Fruit fly (Drosophila melanogaster) whole organism, embryonic: ENCODE measurements around the gene Txl.

Source experiments
- CG11723 ChIP-seq: fragments of 200-800 bp; sonication (Bioruptor generic); optimal IDR thresholded peaks from 2 replicates; lab custom pipeline; 2017; ENCODE audit warnings: missing biosample characterization, mild to moderate bottlenecking, missing genetic modification characterization
- CG12104 ChIP-seq: fragments of 200-800 bp; sonication (Bioruptor generic); optimal IDR thresholded peaks from 3 replicates; lab custom pipeline; 2016; ENCODE audit warnings: missing biosample characterization, missing genetic modification characterization
- CG12744 ChIP-seq: fragments of 200-800 bp; sonication (Bioruptor generic); optimal IDR thresholded peaks from 2 replicates; lab custom pipeline; 2016; ENCODE audit warnings: missing biosample characterization, missing genetic modification characterization
- CG13123 ChIP-seq: fragments of 200-800 bp; sonication (Bioruptor generic); optimal IDR thresholded peaks from 2 replicates; lab custom pipeline; 2016; ENCODE audit warnings: missing biosample characterization, missing genetic modification characterization
- CG13775 ChIP-seq: fragments of 200-800 bp; sonication (Bioruptor generic); optimal IDR thresholded peaks from 3 replicates; lab custom pipeline; 2017; ENCODE audit warnings: missing biosample characterization, mild to moderate bottlenecking, missing genetic modification characterization
- CG1602 ChIP-seq: fragments of 200-800 bp; sonication (Bioruptor generic); optimal IDR thresholded peaks from 3 replicates; lab custom pipeline; 2016; ENCODE audit warnings: missing biosample characterization, missing genetic modification characterization
- CG16813 ChIP-seq: fragments of 200-800 bp; sonication (Bioruptor generic); IDR thresholded peaks from 3 replicates; pipeline ENCODE4 v1.3.6; 2022; ENCODE audit warnings: missing biosample characterization, missing genetic modification characterization; ENCODE audit not compliant: partially characterized antibody
- CG17361 ChIP-seq: fragments of 200-800 bp; sonication (Bioruptor generic); IDR thresholded peaks from 3 replicates; pipeline ENCODE4 v1.3.6; 2022; ENCODE audit warnings: missing biosample characterization, missing genetic modification characterization
- CG17568 ChIP-seq: fragments of 200-800 bp; sonication (Bioruptor generic); optimal IDR thresholded peaks from 2 replicates; lab custom pipeline; 2018; ENCODE audit warnings: missing biosample characterization, mild to moderate bottlenecking, missing genetic modification characterization, moderate library complexity
- CG2712 ChIP-seq: fragments of 200-800 bp; optimal IDR thresholded peaks from 3 replicates; lab custom pipeline; 2019; ENCODE audit warnings: missing biosample characterization, mild to moderate bottlenecking, missing genetic modification characterization, moderate library complexity
- CG32767 ChIP-seq: fragments of 200-800 bp; sonication (Bioruptor generic); IDR thresholded peaks from 2 replicates; pipeline ENCODE4 v1.3.6; 2022; ENCODE audit warnings: missing biosample characterization, missing genetic modification characterization
- CG3838 ChIP-seq: fragments of 200-800 bp; sonication (Bioruptor generic); optimal IDR thresholded peaks from 3 replicates; lab custom pipeline; 2016; ENCODE audit warnings: missing biosample characterization, missing genetic modification characterization
- CG4360 ChIP-seq: fragments of 200-800 bp; sonication (Bioruptor generic); IDR thresholded peaks from 2 replicates; pipeline ENCODE4 v1.3.6; 2022; ENCODE audit warnings: missing biosample characterization, missing genetic modification characterization
- CG4404 ChIP-seq: fragments of 200-800 bp; sonication (Bioruptor generic); IDR thresholded peaks from 2 replicates; pipeline ENCODE4 v1.3.6; 2022; ENCODE audit warnings: missing biosample characterization, missing genetic modification characterization
- CG4424 ChIP-seq: fragments of 200-800 bp; sonication (Bioruptor generic); optimal IDR thresholded peaks from 3 replicates; lab custom pipeline; 2016; ENCODE audit warnings: missing biosample characterization, missing genetic modification characterization
- CG5180 ChIP-seq: fragments of 200-800 bp; sonication (Bioruptor generic); optimal IDR thresholded peaks from 3 replicates; lab custom pipeline; 2017; ENCODE audit warnings: missing biosample characterization, missing genetic modification characterization, mild to moderate bottlenecking, moderate library complexity, missing genetic modification reagents
- CG8089 ChIP-seq: fragments of 200-800 bp; sonication (Bioruptor generic); optimal IDR thresholded peaks from 3 replicates; lab custom pipeline; 2016; ENCODE audit warnings: missing biosample characterization, missing genetic modification characterization
- CG8290 ChIP-seq, 3 experiments: fragments of 200-800 bp; sonication (Bioruptor generic); optimal IDR thresholded peaks; 2 replicates each; lab custom pipeline; 2016 to 2019; ENCODE audit warnings: missing biosample characterization in 3 of 3, missing genetic modification characterization in 3 of 3, mild to moderate bottlenecking in 2 of 3, moderate library complexity in 1 of 3
- Dek ChIP-seq: fragments of 200-800 bp; sonication (Bioruptor generic); optimal IDR thresholded peaks from 3 replicates; lab custom pipeline; 2019; ENCODE audit warnings: missing biosample characterization, mild to moderate bottlenecking, missing genetic modification characterization, moderate library complexity
- Dref ChIP-seq: fragments of 200-800 bp; sonication (Bioruptor generic); IDR thresholded peaks from 2 replicates; pipeline ENCODE4 v1.3.6; 2022; ENCODE audit warnings: missing biosample characterization, missing genetic modification characterization
- HLHmδ ChIP-seq: fragments of 200-800 bp; sonication (Bioruptor generic); optimal IDR thresholded peaks from 2 replicates; lab custom pipeline; 2018; ENCODE audit warnings: missing biosample characterization, mild to moderate bottlenecking, missing genetic modification characterization, moderate library complexity
- Hand ChIP-seq: fragments of 200-800 bp; sonication (Bioruptor generic); optimal IDR thresholded peaks from 2 replicates; lab custom pipeline; 2017; ENCODE audit warnings: mild to moderate bottlenecking, missing biosample characterization, missing genetic modification reagents, missing genetic modification characterization
- Hr3 ChIP-seq: fragments of 200-800 bp; sonication (Bioruptor generic); optimal IDR thresholded peaks from 3 replicates; lab custom pipeline; 2016; ENCODE audit warnings: missing biosample characterization, missing genetic modification characterization
- Hr51 ChIP-seq, 2 experiments: fragments of 200-800 bp; sonication (Bioruptor generic); optimal IDR thresholded peaks; 2 replicates in 1 of 2; 3 replicates in 1 of 2; lab custom pipeline; 2016 to 2018; ENCODE audit warnings: missing biosample characterization in 2 of 2, missing genetic modification characterization in 2 of 2, mild to moderate bottlenecking in 1 of 2, moderate library complexity in 1 of 2
- Kr ChIP-seq: fragments of 200-800 bp; sonication (Bioruptor generic); optimal IDR thresholded peaks from 2 replicates; lab custom pipeline; 2017; ENCODE audit warnings: missing biosample characterization, mild to moderate bottlenecking, missing genetic modification characterization
- Lpt ChIP-seq: fragments of >200 bp; optimal IDR thresholded peaks from 2 replicates; lab custom pipeline; 2018; ENCODE audit warnings: missing biosample characterization, missing genetic modification characterization
- Max ChIP-seq: fragments of 200-800 bp; sonication (Bioruptor generic); optimal IDR thresholded peaks from 2 replicates; lab custom pipeline; 2016; ENCODE audit warnings: missing biosample characterization, mild to moderate bottlenecking, missing genetic modification characterization
- NK7.1 ChIP-seq: fragments of 200-800 bp; sonication (Bioruptor generic); optimal IDR thresholded peaks from 3 replicates; lab custom pipeline; 2016; ENCODE audit warnings: missing biosample characterization, missing genetic modification characterization
- NfI ChIP-seq: fragments of 200-800 bp; sonication (Bioruptor generic); optimal IDR thresholded peaks from 3 replicates; lab custom pipeline; 2018; ENCODE audit warnings: missing biosample characterization, mild to moderate bottlenecking, missing genetic modification characterization, moderate library complexity
- abd-A ChIP-seq: fragments of 200-800 bp; sonication (Bioruptor generic); optimal IDR thresholded peaks from 3 replicates; lab custom pipeline; 2019; ENCODE audit warnings: missing biosample characterization, mild to moderate bottlenecking, missing genetic modification characterization, moderate library complexity
- bsh ChIP-seq, 2 experiments: fragments of 200-800 bp; sonication (Bioruptor generic); optimal IDR thresholded peaks; 2 replicates each; lab custom pipeline; 2017 to 2018; ENCODE audit warnings: mild to moderate bottlenecking in 2 of 2, missing biosample characterization in 2 of 2, missing genetic modification characterization in 2 of 2, moderate library complexity in 1 of 2
- da ChIP-seq: fragments of 200-800 bp; sonication (Bioruptor generic); optimal IDR thresholded peaks from 2 replicates; lab custom pipeline; 2016; ENCODE audit warnings: missing biosample characterization, missing genetic modification characterization
- ham ChIP-seq: fragments of 200-800 bp; sonication (Bioruptor generic); IDR thresholded peaks from 2 replicates; pipeline ENCODE4 v1.3.6; 2022; ENCODE audit warnings: missing biosample characterization, missing genetic modification characterization
- hbn ChIP-seq: fragments of 200-800 bp; sonication (Bioruptor generic); IDR thresholded peaks from 2 replicates; pipeline ENCODE4 v1.3.6; 2022; ENCODE audit warnings: missing biosample characterization, missing genetic modification characterization; ENCODE audit not compliant: partially characterized antibody
- ind ChIP-seq: fragments of 200-800 bp; sonication (Bioruptor generic); optimal IDR thresholded peaks from 3 replicates; lab custom pipeline; 2016; ENCODE audit warnings: missing biosample characterization, missing genetic modification characterization
- jumu ChIP-seq: fragments of 200-800 bp; sonication (Bioruptor generic); optimal IDR thresholded peaks from 3 replicates; lab custom pipeline; 2016; ENCODE audit warnings: missing biosample characterization, missing genetic modification characterization
- onecut ChIP-seq: fragments of 200-800 bp; sonication (Bioruptor generic); IDR thresholded peaks from 2 replicates; pipeline ENCODE4 v1.3.6; 2022; ENCODE audit warnings: missing biosample characterization, missing genetic modification characterization
- org-1 ChIP-seq: fragments of 200-800 bp; sonication (Bioruptor generic); optimal IDR thresholded peaks from 2 replicates; lab custom pipeline; 2017; ENCODE audit warnings: missing biosample characterization, missing genetic modification characterization
- p53 ChIP-seq: fragments of 200-800 bp; sonication (Bioruptor generic); optimal IDR thresholded peaks from 2 replicates; lab custom pipeline; 2016; ENCODE audit warnings: missing biosample characterization, missing genetic modification characterization
- pros ChIP-seq: fragments of 200-800 bp; sonication (Bioruptor generic); optimal IDR thresholded peaks from 3 replicates; lab custom pipeline; 2019; ENCODE audit warnings: missing biosample characterization, mild to moderate bottlenecking, missing genetic modification characterization, moderate library complexity
- rib ChIP-seq: fragments of 200-800 bp; sonication (Bioruptor generic); IDR thresholded peaks from 2 replicates; pipeline ENCODE4 v1.3.6; 2022; ENCODE audit warnings: missing biosample characterization, missing genetic modification characterization
- stwl ChIP-seq: fragments of 200-800 bp; sonication (Bioruptor generic); optimal IDR thresholded peaks from 3 replicates; lab custom pipeline; 2018; ENCODE audit warnings: missing biosample characterization, mild to moderate bottlenecking, missing genetic modification characterization, moderate library complexity
- tgo ChIP-seq: fragments of 200-800 bp; sonication (Bioruptor generic); IDR thresholded peaks from 3 replicates; pipeline ENCODE4 v1.3.6; 2022; ENCODE audit warnings: missing biosample characterization, missing genetic modification characterization
- tio ChIP-seq: fragments of 200-800 bp; sonication (Bioruptor generic); optimal IDR thresholded peaks from 2 replicates; lab custom pipeline; 2017; ENCODE audit warnings: missing biosample characterization, missing genetic modification characterization, inconsistent platforms
- trem ChIP-seq: fragments of 200-800 bp; optimal IDR thresholded peaks from 3 replicates; lab custom pipeline; 2019; ENCODE audit warnings: missing biosample characterization, mild to moderate bottlenecking, missing genetic modification characterization, moderate library complexity
- unpg ChIP-seq: fragments of 200-800 bp; sonication (Bioruptor generic); optimal IDR thresholded peaks from 3 replicates; lab custom pipeline; 2018; ENCODE audit warnings: missing biosample characterization, mild to moderate bottlenecking, missing genetic modification characterization, moderate library complexity
- vnd ChIP-seq: fragments of 200-800 bp; sonication (Bioruptor generic); IDR thresholded peaks from 3 replicates; pipeline ENCODE4 v1.3.6; 2022; ENCODE audit warnings: missing biosample characterization, missing genetic modification characterization; ENCODE audit not compliant: partially characterized antibody
- wdn ChIP-seq: fragments of 200-800 bp; sonication (Bioruptor generic); IDR thresholded peaks from 2 replicates; pipeline ENCODE4 v1.3.6; 2022; ENCODE audit warnings: missing biosample characterization, missing genetic modification characterization
- zen ChIP-seq: fragments of 200-800 bp; sonication (Bioruptor generic); optimal IDR thresholded peaks from 3 replicates; lab custom pipeline; 2018; ENCODE audit warnings: missing biosample characterization, mild to moderate bottlenecking, missing genetic modification characterization, moderate library complexity

Txl gene

DNA sequence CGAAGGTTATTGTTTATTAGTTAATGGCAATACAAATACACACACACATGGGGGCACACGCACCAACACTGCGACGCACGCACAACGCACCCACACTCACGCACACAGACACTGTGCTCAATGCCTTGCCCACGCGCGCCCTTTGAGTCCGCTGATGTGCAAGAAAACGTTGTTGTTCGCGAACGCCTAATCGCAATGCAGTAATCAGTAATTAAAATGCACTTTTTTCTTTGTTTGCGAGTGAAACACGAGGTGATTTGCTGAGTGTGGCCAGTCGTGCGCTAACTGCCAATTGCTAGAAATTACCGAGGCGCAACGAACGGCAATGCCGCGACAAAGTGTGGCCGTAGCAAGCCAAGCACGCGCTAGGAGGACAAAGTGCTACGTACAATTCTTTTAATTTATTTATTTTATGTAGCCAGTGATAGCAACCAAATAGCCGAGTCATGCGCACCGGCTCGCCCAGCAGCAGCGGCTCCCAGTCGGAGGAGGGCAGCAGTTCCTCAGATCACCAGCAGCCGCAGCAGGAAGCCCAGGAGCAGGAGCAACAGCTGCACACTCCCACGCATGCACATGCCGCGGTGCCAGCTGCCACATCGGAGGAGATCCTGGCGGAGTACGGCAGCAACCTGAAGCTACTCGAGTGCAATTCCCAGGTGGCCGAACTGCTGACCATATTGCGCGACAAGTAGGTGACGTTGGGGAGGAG, 45.1 kb downstream of the Txl start, which contains the start of the genes S6k and kri (continued):
- no peak for TF ChIP-seq CG4404 (GFP tag; lab: Robert Waterston, UW)
- TF ChIP-seq CG4424 (GFP tag; lab: Kevin White, UChicago), result no peak
- no peak for TF ChIP-seq org-1 (GFP tag; lab: Kevin White, UChicago)
- TF ChIP-seq bsh (GFP tag; optimal IDR thresholded peaks at IDR 0.05; lab: Kevin White, UChicago), result no peak
- TF ChIP-seq tio (GFP tag; lab: Kevin White, UChicago), result no peak
- no peak for TF ChIP-seq ham (GFP tag; lab: Robert Waterston, UW)
- TF ChIP-seq CG17361 (GFP tag; lab: Robert Waterston, UW), result 0 out of 3 replicates have a peak, but pooled peaks have one; percentile 27
- no peak for TF ChIP-seq rib (GFP tag; lab: Robert Waterston, UW)
- no peak for TF ChIP-seq ind (GFP tag; lab: Kevin White, UChicago)
- no peak for TF ChIP-seq CG32767 (GFP tag; lab: Robert Waterston, UW)
- no peak for TF ChIP-seq CG17568 (GFP tag; lab: Kevin White, UChicago)
- peak; percentile 12; the same call in 1 of the 2 replicates for TF ChIP-seq hbn (GFP tag; lab: Robert Waterston, UW)
- TF ChIP-seq p53 (GFP tag; lab: Kevin White, UChicago), result no peak
- TF ChIP-seq CG1602 (GFP tag; lab: Kevin White, UChicago), result no peak
- TF ChIP-seq NK7.1 (GFP tag; lab: Kevin White, UChicago), result no peak
- TF ChIP-seq CG5180 (GFP tag; lab: Kevin White, UChicago), result no peak
- TF ChIP-seq vnd (GFP tag; lab: Robert Waterston, UW), result 0 out of 3 replicates have a peak, but pooled peaks have one; percentile 37
- TF ChIP-seq CG12744 (GFP tag; lab: Kevin White, UChicago), result no peak
- peak; percentile 45 for TF ChIP-seq Dref
- no peak for TF ChIP-seq CG3838 (GFP tag; lab: Kevin White, UChicago)
- TF ChIP-seq jumu (GFP tag; lab: Kevin White, UChicago), result no peak
- TF ChIP-seq CG16813 (GFP tag; lab: Robert Waterston, UW), result no peak
- TF ChIP-seq zen (tag; lab: Kevin White, UChicago), result peak; percentile 67
- no peak for TF ChIP-seq CG11723
- TF ChIP-seq unpg (GFP tag; lab: Kevin White, UChicago), result no peak
- no peak; the same call in 1 of the 2 replicates for TF ChIP-seq CG4360 (GFP tag; lab: Robert Waterston, UW)
- TF ChIP-seq Kr (GFP tag; lab: Kevin White, UChicago), result no peak
- no peak for TF ChIP-seq wdn (GFP tag; lab: Robert Waterston, UW)
- TF ChIP-seq onecut (GFP tag; lab: Robert Waterston, UW), result peak; percentile 16; the same call in 1 of the 2 replicates
- TF ChIP-seq Hand (GFP tag; lab: Kevin White, UChicago), result no peak
- peak; percentile 86 for TF ChIP-seq abd-A (tag; lab: Kevin White, UChicago)
- no peak for TF ChIP-seq da (GFP tag; lab: Kevin White, UChicago)
- TF ChIP-seq NfI (GFP tag; lab: Kevin White, UChicago), result no peak
- peak; percentile 94 for TF ChIP-seq Max (GFP tag; lab: Kevin White, UChicago)
- peak; percentile 64 for TF ChIP-seq stwl
- TF ChIP-seq CG8089 (GFP tag; lab: Kevin White, UChicago), result no peak
- no peak for TF ChIP-seq pros
- peak; percentile 81 for TF ChIP-seq trem
- TF ChIP-seq Dek, result peak; percentile 18
- TF ChIP-seq CG13123 (GFP tag; lab: Kevin White, UChicago), result no peak
- no peak for TF ChIP-seq Lpt (GFP tag; lab: Kevin White, UChicago)
- TF ChIP-seq CG8290 (GFP tag; optimal IDR thresholded peaks at IDR 0.05; lab: Kevin White, UChicago), result peak; percentile 10
- TF ChIP-seq CG8290 (tag; optimal IDR thresholded peaks at IDR 0.05; lab: Kevin White, UChicago), result peak in 1 of 2 experiments; percentile 67
- TF ChIP-seq CG12104 (GFP tag; lab: Kevin White, UChicago), result no peak
- no peak for TF ChIP-seq Hr3 (GFP tag; lab: Kevin White, UChicago)
- TF ChIP-seq HLHmδ (GFP tag; lab: Kevin White, UChicago), result no peak
- peak; percentile 9 for TF ChIP-seq CG2712 (tag; lab: Kevin White, UChicago)
- TF ChIP-seq CG13775 (GFP tag; lab: Kevin White, UChicago), result no peak
- TF ChIP-seq Hr51 (GFP tag; optimal IDR thresholded peaks at IDR 0.05; lab: Kevin White, UChicago), result no peak
- TF ChIP-seq tgo, result no peak
